Fruit fly (Drosophila melanogaster): ENCODE data around the gene Ir94b.

Ir94b gene

dm6 chr3R:22139113-22139512 lies 22.1 kb upstream of the Ir94b start (continued):
- TF ChIP-seq Usf (GFP tag; optimal IDR thresholded peaks at IDR 0.05) (peak; percentile 7), lov (optimal IDR thresholded peaks at IDR 0.05) (no peak), lov (GFP tag; IDR thresholded peaks at IDR 0.05) (peak; percentile 74; the same call in 2 of the 3 replicates), chm (GFP tag; IDR thresholded peaks at IDR 0.05) (peak; percentile 94), PHDP (tag; optimal IDR thresholded peaks at IDR 0.05) (peak; percentile 64), hbn (GFP tag; IDR thresholded peaks at IDR 0.05; ENCODE audit: partially characterized antibody) (no peak), chn (GFP tag; optimal IDR thresholded peaks at IDR 0.05) (peak; percentile 60), ranshi (GFP tag; IDR thresholded peaks at IDR 0.05) (peak; percentile 78), CG18764 (GFP tag; optimal IDR thresholded peaks at IDR 0.05) (peak; percentile 14), dati (GFP tag; IDR thresholded peaks at IDR 0.05) (peak; percentile 68), CG13775 (GFP tag; optimal IDR thresholded peaks at IDR 0.05) (peak; percentile 52), CG12236 (GFP tag; optimal IDR thresholded peaks at IDR 0.05) (peak; percentile 51), salm (tag; optimal IDR thresholded peaks at IDR 0.05) (peak; percentile 30), org-1 (GFP tag; optimal IDR thresholded peaks at IDR 0.05) (peak; percentile 48), pros (GFP tag; optimal IDR thresholded peaks at IDR 0.05) (no peak), CG16815 (GFP tag; optimal IDR thresholded peaks at IDR 0.05) (peak; percentile 68), CG31365 (tag; optimal IDR thresholded peaks at IDR 0.05) (no peak), HLH4C (GFP tag; IDR thresholded peaks at IDR 0.05; ENCODE audit: partially characterized antibody) (no peak), sd (tag; optimal IDR thresholded peaks at IDR 0.05) (no peak), stc (GFP tag; IDR thresholded peaks at IDR 0.05) (peak; percentile 65), Mad (GFP tag; optimal IDR thresholded peaks at IDR 0.05) (peak; percentile 42), CG31388 (GFP tag; optimal IDR thresholded peaks at IDR 0.05) (no peak), exex (tag; optimal IDR thresholded peaks at IDR 0.05) (no peak), CG34224 (GFP tag; IDR thresholded peaks at IDR 0.05; ENCODE audit: partially characterized antibody) (no peak), CG6813 (GFP tag; optimal IDR thresholded peaks at IDR 0.05) (peak; percentile 70), Ets65A (GFP tag) (peak; percentile 1)

dm6 chr3R:22136967-22137516 lies 20.0 kb upstream of the Ir94b start:
- no peak for TF ChIP-seq Med (GFP tag)
- peak; percentile 1 for TF ChIP-seq sens (GFP tag)
- no peak for TF ChIP-seq sob (GFP tag; IDR thresholded peaks at IDR 0.05)

DNA sequence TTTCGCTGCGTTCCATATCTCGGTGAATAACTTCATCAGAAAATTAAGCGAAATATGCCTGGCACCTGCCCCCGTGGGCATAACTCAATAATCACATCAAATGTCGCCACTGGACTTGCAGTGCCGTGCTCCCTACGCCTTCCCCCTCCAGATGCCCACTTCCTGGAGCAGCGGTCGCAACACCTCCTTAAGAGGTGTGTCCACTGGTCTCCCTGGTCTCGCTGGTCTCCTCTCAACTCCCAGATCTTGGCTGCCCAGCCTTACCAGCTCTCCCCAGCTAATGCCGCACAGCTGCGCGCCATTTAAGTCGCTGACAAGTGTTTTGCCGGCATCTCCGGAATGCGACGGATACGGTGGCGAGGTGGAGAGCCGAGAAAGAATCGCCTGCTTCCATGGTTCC lies 18.5 kb upstream of the Ir94b start:
- no peak for TF ChIP-seq cwo (GFP tag; optimal IDR thresholded peaks at IDR 0.05)
- TF ChIP-seq Ets65A (GFP tag) = peak; percentile 80
- no peak for TF ChIP-seq CG10267 (tag; optimal IDR thresholded peaks at IDR 0.05)
- TF ChIP-seq Poxn (GFP tag; IDR thresholded peaks at IDR 0.05) = no peak
- 0 out of 2 replicates have a peak, but pooled peaks have one; percentile 13 for TF ChIP-seq CG4360 (GFP tag; IDR thresholded peaks at IDR 0.05)
- TF ChIP-seq Oaz (GFP tag; IDR thresholded peaks at IDR 0.05) = no peak
- no peak for TF ChIP-seq Side (GFP tag; optimal IDR thresholded peaks at IDR 0.05)
- TF ChIP-seq CG14014 (GFP tag; IDR thresholded peaks at IDR 0.05) = no peak
- TF ChIP-seq CG8281 (tag; optimal IDR thresholded peaks at IDR 0.05) = no peak
- TF ChIP-seq pb (GFP tag; optimal IDR thresholded peaks at IDR 0.05) = no peak
- TF ChIP-seq Hmx (GFP tag; optimal IDR thresholded peaks at IDR 0.05) = no peak
- TF ChIP-seq chm (GFP tag; IDR thresholded peaks at IDR 0.05) = 0 out of 2 replicates have a peak, but pooled peaks have one; percentile 70
- TF ChIP-seq CG5953 (GFP tag; IDR thresholded peaks at IDR 0.05) = no peak
- no peak for TF ChIP-seq so (GFP tag; IDR thresholded peaks at IDR 0.05)
- no peak for TF ChIP-seq ssp (GFP tag; IDR thresholded peaks at IDR 0.05)
- TF ChIP-seq lab (GFP tag; optimal IDR thresholded peaks at IDR 0.05) = no peak
- no peak for TF ChIP-seq wek (GFP tag; optimal IDR thresholded peaks at IDR 0.05)
- TF ChIP-seq prd (optimal IDR thresholded peaks at IDR 0.05) = no peak
- no peak for TF ChIP-seq prd (GFP tag; IDR thresholded peaks at IDR 0.05)
- no peak for TF ChIP-seq stwl (tag; optimal IDR thresholded peaks at IDR 0.05)
- no peak for TF ChIP-seq CG10366 (GFP tag; IDR thresholded peaks at IDR 0.05)
- TF ChIP-seq CG16863 (GFP tag; optimal IDR thresholded peaks at IDR 0.05) = no peak
- no peak for TF ChIP-seq CG11723 (GFP tag; optimal IDR thresholded peaks at IDR 0.05)

All from whole organism, embryonic.